Worm (Caenorhabditis elegans) whole organism, young adult: Measurements from ENCODE around the gene rps-8.

Source experiments
- B0261.1 ChIP-seq: sonication (generic microtip); optimal IDR thresholded peaks from 2 replicates; lab custom pipeline; 2016; ENCODE audit warnings: mild to moderate bottlenecking, missing genetic modification characterization, moderate library complexity, missing compliant biosample characterization
- F10E7.11 ChIP-seq: sonication (generic microtip); optimal IDR thresholded peaks from 2 replicates; lab custom pipeline; 2017; ENCODE audit warnings: mild to moderate bottlenecking, missing genetic modification characterization, moderate library complexity, missing compliant biosample characterization
- F23B12.7 ChIP-seq: sonication (generic microtip); optimal IDR thresholded peaks from 2 replicates; lab custom pipeline; 2017; ENCODE audit warnings: missing genetic modification characterization, mild to moderate bottlenecking, missing compliant biosample characterization, antibody characterized with exemption, moderate library complexity; ENCODE audit not compliant: insufficient read depth
- F37B4.10 ChIP-seq: fragments of 200-800 bp; sonication (Bioruptor generic); IDR thresholded peaks from 2 replicates; pipeline ENCODE4 v1.3.6; 2022; ENCODE audit warnings: missing genetic modification characterization, missing compliant biosample characterization
- F39B2.1 ChIP-seq: fragments of 200-800 bp; sonication (Bioruptor generic); IDR thresholded peaks from 2 replicates; pipeline ENCODE4 v1.3.6; 2022; ENCODE audit warnings: missing genetic modification reagents, missing genetic modification characterization, missing compliant biosample characterization
- F49E8.2 ChIP-seq: sonication (generic microtip); optimal IDR thresholded peaks from 3 replicates; lab custom pipeline; 2017; ENCODE audit warnings: missing genetic modification characterization, mild to moderate bottlenecking, missing compliant biosample characterization, antibody characterized with exemption, moderate library complexity; ENCODE audit not compliant: insufficient read depth
- K11D2.4 ChIP-seq: fragments of 200-800 bp; sonication (Bioruptor generic); IDR thresholded peaks from 2 replicates; pipeline ENCODE4 v1.3.6; 2022; ENCODE audit warnings: missing genetic modification reagents, missing genetic modification characterization, missing compliant biosample characterization
- K12H6.12 ChIP-seq: fragments of 200-800 bp; sonication (Bioruptor generic); optimal IDR thresholded peaks from 2 replicates; lab custom pipeline; 2018; ENCODE audit warnings: mild to moderate bottlenecking, missing genetic modification characterization, missing compliant biosample characterization
- Y53F4B.3 ChIP-seq: fragments of 200-800 bp; sonication (Bioruptor generic); IDR thresholded peaks from 2 replicates; pipeline ENCODE4 v1.3.6; 2022; ENCODE audit warnings: missing genetic modification reagents, missing genetic modification characterization, missing compliant biosample characterization
- Y53G8AR.9 ChIP-seq: fragments of 200-800 bp; sonication (Bioruptor generic); conservative IDR thresholded peaks from 2 replicates; pipeline ENCODE4 v1.3.6; 2022; ENCODE audit warnings: missing genetic modification reagents, missing genetic modification characterization, missing compliant biosample characterization
- Y67H2A.10 ChIP-seq: fragments of 200-800 bp; sonication (Bioruptor generic); conservative IDR thresholded peaks from 2 replicates; pipeline ENCODE4 v1.3.6; 2022; ENCODE audit warnings: missing genetic modification reagents, missing genetic modification characterization, missing compliant biosample characterization
- Y79H2A.3 ChIP-seq: fragments of 200-800 bp; sonication (Bioruptor generic); conservative IDR thresholded peaks from 2 replicates; pipeline ENCODE4 v1.3.6; 2022; ENCODE audit warnings: missing genetic modification reagents, missing genetic modification characterization, missing compliant biosample characterization
- cebp-1 ChIP-seq, 2 experiments: fragments of 200-800 bp in 1 of 2; sonication (Bioruptor generic) in 1 of 2; sonication (generic microtip) in 1 of 2; IDR thresholded peaks in 1 of 2; optimal IDR thresholded peaks in 1 of 2; 2 replicates each; pipeline versions ENCODE4 v1.3.6 to Lab custom; 2017 to 2022; ENCODE audit warnings: missing compliant biosample characterization in 2 of 2, missing genetic modification characterization in 2 of 2, mild to moderate bottlenecking in 1 of 2, missing genetic modification reagents in 1 of 2, moderate library complexity in 1 of 2
- cebp-2 ChIP-seq: fragments of 200-800 bp; sonication (Bioruptor generic); IDR thresholded peaks from 2 replicates; pipeline ENCODE4 v1.3.6; 2022; ENCODE audit warnings: missing genetic modification characterization, missing compliant biosample characterization
- ceh-100 ChIP-seq: fragments of 200-800 bp; sonication (Bioruptor generic); IDR thresholded peaks from 2 replicates; pipeline ENCODE4 v1.3.6; 2022; ENCODE audit warnings: missing genetic modification reagents, missing genetic modification characterization, missing compliant biosample characterization
- ceh-40 ChIP-seq: fragments of 200-800 bp; sonication (Bioruptor generic); IDR thresholded peaks from 2 replicates; pipeline ENCODE4 v1.3.6; 2022; ENCODE audit warnings: missing genetic modification characterization, missing compliant biosample characterization
- ceh-79 ChIP-seq: sonication (generic microtip); optimal IDR thresholded peaks from 2 replicates; lab custom pipeline; 2017; ENCODE audit warnings: mild to moderate bottlenecking, missing genetic modification characterization, missing compliant biosample characterization
- ceh-91 ChIP-seq: fragments of 200-800 bp; sonication (Bioruptor generic); IDR thresholded peaks from 2 replicates; pipeline ENCODE4 v1.3.6; 2022; ENCODE audit warnings: missing genetic modification reagents, missing genetic modification characterization, missing compliant biosample characterization
- chd-7 ChIP-seq: sonication (generic microtip); optimal IDR thresholded peaks from 2 replicates; lab custom pipeline; 2016; ENCODE audit warnings: mild to moderate bottlenecking, missing genetic modification characterization, moderate library complexity, missing compliant biosample characterization
- dpl-1 ChIP-seq: fragments of 150-350 bp; optimal IDR thresholded peaks from 2 replicates; lab custom pipeline; 2014; ENCODE audit warnings: missing biosample characterization, missing genetic modification reagents, missing genetic modification characterization
- ets-4 ChIP-seq: fragments of 200-800 bp; sonication (Bioruptor generic); optimal IDR thresholded peaks from 2 replicates; lab custom pipeline; 2018; ENCODE audit warnings: mild to moderate bottlenecking, missing genetic modification characterization, missing compliant biosample characterization
- fkh-3 ChIP-seq: sonication (generic microtip); optimal IDR thresholded peaks from 2 replicates; lab custom pipeline; 2016; ENCODE audit warnings: mild to moderate bottlenecking, missing genetic modification characterization, missing compliant biosample characterization
- hmg-1.2 ChIP-seq: fragments of 200-800 bp; sonication (Bioruptor generic); IDR thresholded peaks from 2 replicates; pipeline ENCODE4 v1.3.6; 2022; ENCODE audit warnings: missing genetic modification reagents, missing genetic modification characterization, missing compliant biosample characterization
- hmg-20 ChIP-seq: fragments of 200-800 bp; sonication (Bioruptor generic); IDR thresholded peaks from 2 replicates; pipeline ENCODE4 v1.3.6; 2022; ENCODE audit warnings: missing genetic modification reagents, missing genetic modification characterization, missing compliant biosample characterization
- lag-1 ChIP-seq: fragments of 200-800 bp; sonication (Bioruptor generic); IDR thresholded peaks from 2 replicates; pipeline ENCODE4 v1.3.6; 2022; ENCODE audit warnings: missing genetic modification reagents, missing genetic modification characterization, missing compliant biosample characterization
- let-526 ChIP-seq: fragments of 200-800 bp; sonication (Bioruptor generic); IDR thresholded peaks from 2 replicates; pipeline ENCODE4 v1.3.6; 2022; ENCODE audit warnings: missing genetic modification reagents, missing genetic modification characterization, missing compliant biosample characterization
- lin-40 ChIP-seq: sonication (generic microtip); optimal IDR thresholded peaks from 2 replicates; lab custom pipeline; 2016; ENCODE audit warnings: missing genetic modification characterization, mild to moderate bottlenecking, missing compliant biosample characterization, missing genotype, missing genetic modification reagents
- lir-1 ChIP-seq: fragments of 200-800 bp; sonication (Bioruptor generic); conservative IDR thresholded peaks from 2 replicates; pipeline ENCODE4 v1.3.6; 2022; ENCODE audit warnings: missing genetic modification reagents, missing genetic modification characterization, missing compliant biosample characterization
- madf-10 ChIP-seq: sonication (generic microtip); optimal IDR thresholded peaks from 2 replicates; lab custom pipeline; 2016; ENCODE audit warnings: mild to moderate bottlenecking, missing genetic modification characterization, missing compliant biosample characterization
- madf-3 ChIP-seq: fragments of 200-800 bp; sonication (Bioruptor generic); IDR thresholded peaks from 2 replicates; pipeline ENCODE4 v1.3.6; 2022; ENCODE audit warnings: missing genetic modification reagents, missing genetic modification characterization, missing compliant biosample characterization
- madf-8 ChIP-seq: fragments of 200-800 bp; sonication (Bioruptor generic); conservative IDR thresholded peaks from 2 replicates; pipeline ENCODE4 v1.3.6; 2022; ENCODE audit warnings: missing genetic modification reagents, missing genetic modification characterization, missing compliant biosample characterization
- mel-28 ChIP-seq: sonication (generic microtip); optimal IDR thresholded peaks from 2 replicates; lab custom pipeline; 2016; ENCODE audit warnings: borderline replicate concordance, mild to moderate bottlenecking, missing genetic modification characterization, missing compliant biosample characterization
- mes-4 ChIP-seq: sonication (generic microtip); optimal IDR thresholded peaks from 2 replicates; lab custom pipeline; 2016; ENCODE audit warnings: missing genotype, missing genetic modification characterization, missing compliant biosample characterization
- nfya-2 ChIP-seq: fragments of 200-800 bp; sonication (Bioruptor generic); IDR thresholded peaks from 2 replicates; pipeline ENCODE4 v1.3.6; 2022; ENCODE audit warnings: missing genetic modification reagents, missing genetic modification characterization, missing compliant biosample characterization
- nfyb-1 ChIP-seq: fragments of 200-800 bp; sonication (Bioruptor generic); IDR thresholded peaks from 2 replicates; pipeline ENCODE4 v1.3.6; 2022; ENCODE audit warnings: missing genetic modification reagents, missing genetic modification characterization, missing compliant biosample characterization
- nhr-179 ChIP-seq: sonication (generic microtip); optimal IDR thresholded peaks from 2 replicates; lab custom pipeline; 2016; ENCODE audit warnings: mild to moderate bottlenecking, missing genetic modification characterization, missing compliant biosample characterization
- pha-4 ChIP-seq: fragments of 150-350 bp; sonication (generic microtip); optimal IDR thresholded peaks from 2 replicates; lab custom pipeline; 2014; ENCODE audit warnings: missing biosample characterization, missing genetic modification reagents, missing genetic modification characterization
- rec-8 ChIP-seq, 2 experiments: sonication (generic microtip); optimal IDR thresholded peaks; 2 replicates each; lab custom pipeline; 2016; ENCODE audit warnings: mild to moderate bottlenecking in 2 of 2, missing genetic modification characterization in 2 of 2, missing genetic modification reagents in 2 of 2, missing genotype in 2 of 2, missing biosample characterization in 1 of 2, missing compliant biosample characterization in 1 of 2, moderate library complexity in 1 of 2
- repo-1 ChIP-seq: sonication (generic microtip); optimal IDR thresholded peaks from 2 replicates; lab custom pipeline; 2017; ENCODE audit warnings: mild to moderate bottlenecking, missing genetic modification characterization, missing compliant biosample characterization
- sdz-38 ChIP-seq: sonication (generic microtip); optimal IDR thresholded peaks from 2 replicates; lab custom pipeline; 2016; ENCODE audit warnings: missing genotype, missing genetic modification characterization, missing compliant biosample characterization
- snpc-1.1 ChIP-seq: sonication (generic microtip); optimal IDR thresholded peaks from 2 replicates; lab custom pipeline; 2017; ENCODE audit warnings: missing genetic modification characterization, mild to moderate bottlenecking, missing compliant biosample characterization, antibody characterized with exemption, moderate library complexity, missing genotype, missing genetic modification reagents; ENCODE audit not compliant: insufficient read depth
- unc-130 ChIP-seq: sonication (generic microtip); optimal IDR thresholded peaks from 2 replicates; lab custom pipeline; 2016; ENCODE audit warnings: missing genetic modification reagents, missing genetic modification characterization, missing compliant biosample characterization
- unc-62 ChIP-seq: fragments of 150-350 bp; optimal IDR thresholded peaks from 2 replicates; lab custom pipeline; 2014; ENCODE audit warnings: missing biosample characterization, missing genetic modification reagents, missing genetic modification characterization
- ztf-22 ChIP-seq: fragments of 200-800 bp; sonication (Bioruptor generic); optimal IDR thresholded peaks from 2 replicates; lab custom pipeline; 2018; ENCODE audit warnings: mild to moderate bottlenecking, missing genetic modification characterization, moderate library complexity, missing compliant biosample characterization
- ztf-25 ChIP-seq: fragments of 200-800 bp; sonication (Bioruptor generic); IDR thresholded peaks from 2 replicates; pipeline ENCODE4 v1.3.6; 2022; ENCODE audit warnings: missing genetic modification reagents, missing genetic modification characterization, missing compliant biosample characterization
- ztf-26 ChIP-seq: sonication (generic microtip); optimal IDR thresholded peaks from 2 replicates; lab custom pipeline; 2017; ENCODE audit warnings: missing genetic modification characterization, missing compliant biosample characterization
- ztf-28 ChIP-seq: fragments of 200-800 bp; sonication (Bioruptor generic); IDR thresholded peaks from 2 replicates; pipeline ENCODE4 v1.3.6; 2022; ENCODE audit warnings: missing genetic modification reagents, missing genetic modification characterization, missing compliant biosample characterization
- ztf-6 ChIP-seq: fragments of 200-800 bp; sonication (Bioruptor generic); IDR thresholded peaks from 2 replicates; pipeline ENCODE4 v1.3.6; 2022; ENCODE audit warnings: missing genetic modification reagents, missing genetic modification characterization, missing compliant biosample characterization

The rps-8 gene

DNA sequence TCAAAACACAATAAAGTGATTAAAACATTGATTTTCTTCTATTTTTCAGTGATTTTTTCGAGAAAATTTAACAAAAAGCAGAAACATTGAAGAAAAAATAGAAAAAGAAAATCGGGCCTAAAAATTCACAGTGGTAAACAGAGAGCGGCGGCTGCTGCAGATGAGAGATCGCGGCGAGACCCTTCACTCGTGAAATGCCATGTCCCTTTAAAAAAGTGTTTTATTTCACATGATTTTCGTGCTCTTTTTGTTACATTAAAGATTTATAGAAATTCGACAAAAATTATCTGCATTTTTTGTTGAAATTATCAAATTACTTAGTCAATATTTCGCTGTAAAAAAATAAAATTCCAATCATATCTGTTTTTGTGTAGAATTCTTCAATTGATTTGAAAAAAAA lies 302 bp upstream of the rps-8 start (continued):
- TF ChIP-seq lin-40 (tag; lab: Kevin White, UChicago) (peak; percentile 49), Y53F4B.3 (GFP tag; lab: Robert Waterston, UW) (no peak), unc-62 (GFP tag; lab: Kevin White, UChicago) (no peak), lir-1 (no peak), hmg-20 (GFP tag; lab: Robert Waterston, UW) (no peak), ceh-91 (0 out of 2 replicates have a peak, but pooled peaks have one; percentile 18), repo-1 (tag; lab: Kevin White, UChicago) (peak; percentile 29), ztf-6 (GFP tag; lab: Robert Waterston, UW) (no peak), ztf-22 (GFP tag; lab: Kevin White, UChicago) (no peak), K12H6.12 (tag; lab: Kevin White, UChicago) (no peak), B0261.1 (tag; lab: Kevin White, UChicago) (no peak), Y53G8AR.9 (no peak), ztf-25 (GFP tag; lab: Robert Waterston, UW) (no peak), let-526 (GFP tag; lab: Robert Waterston, UW) (no peak), F37B4.10 (GFP tag; lab: Robert Waterston, UW) (no peak), unc-130 (GFP tag; lab: Kevin White, UChicago) (no peak), madf-8 (GFP tag; lab: Robert Waterston, UW) (no peak), madf-10 (tag; lab: Kevin White, UChicago) (peak; percentile 8), cebp-2 (GFP tag; lab: Robert Waterston, UW) (no peak), mel-28 (tag; lab: Kevin White, UChicago) (no peak), F49E8.2 (tag; lab: Kevin White, UChicago) (no peak), ceh-40 (GFP tag; lab: Robert Waterston, UW) (no peak), lag-1 (no peak), sdz-38 (tag; lab: Kevin White, UChicago) (no peak), ceh-100 (GFP tag; lab: Robert Waterston, UW) (no peak), dpl-1 (GFP tag; lab: Kevin White, UChicago) (no peak), cebp-1 (GFP tag; IDR thresholded peaks at IDR 0.05; lab: Robert Waterston, UW) (no peak), cebp-1 (tag; optimal IDR thresholded peaks at IDR 0.05; lab: Kevin White, UChicago) (peak; percentile 52), ztf-26 (tag; lab: Kevin White, UChicago) (peak; percentile 40), Y67H2A.10 (no peak), rec-8 (tag; optimal IDR thresholded peaks at IDR 0.05; lab: Kevin White, UChicago) (no peak), ets-4 (no peak), pha-4 (no peak), chd-7 (tag; lab: Kevin White, UChicago) (no peak), madf-3 (GFP tag; lab: Robert Waterston, UW) (no peak), nhr-179 (no peak), fkh-3 (no peak), F23B12.7 (tag; lab: Kevin White, UChicago) (peak; percentile 51), F10E7.11 (tag; lab: Kevin White, UChicago) (no peak), nfya-2 (no peak), Y79H2A.3 (GFP tag; lab: Robert Waterston, UW) (no peak), F39B2.1 (GFP tag; lab: Robert Waterston, UW) (no peak), K11D2.4 (no peak), mes-4 (no peak), ztf-28 (GFP tag; lab: Robert Waterston, UW) (no peak), hmg-1.2 (peak; percentile 44; the same call in 1 of the 2 replicates), snpc-1.1 (peak; percentile 52), ceh-79 (no peak), nfyb-1 (GFP tag; lab: Robert Waterston, UW) (no peak)
